Worm (Caenorhabditis elegans): ENCODE data around the gene srd-64.

The srd-64 gene

ce11 chrIII:1695006-1695405, at the start of gene srd-64:
TSS of gene srd-64 (minus strand) at chrIII:1695106.
- TF ChIP-seq nhr-12 (tag; optimal IDR thresholded peaks at IDR 0.05) (no peak), ceh-16 (tag; optimal IDR thresholded peaks at IDR 0.05) (no peak), egl-5 (tag; optimal IDR thresholded peaks at IDR 0.05) (no peak), fkh-10 (GFP tag; optimal IDR thresholded peaks at IDR 0.05) (no peak), tbx-2 (tag; optimal IDR thresholded peaks at IDR 0.05) (no peak)

ce11 chrIII:1744486-1744885, 49.6 kb upstream of the srd-64 start:
- no peak for TF ChIP-seq fkh-10 (GFP tag; optimal IDR thresholded peaks at IDR 0.05)
- TF ChIP-seq elt-2 (tag; optimal IDR thresholded peaks at IDR 0.05), result no peak
- TF ChIP-seq ceh-16 (tag; optimal IDR thresholded peaks at IDR 0.05), result no peak
- TF ChIP-seq skn-1 (tag; optimal IDR thresholded peaks at IDR 0.05), result no peak
- TF ChIP-seq R02D3.7 (tag; optimal IDR thresholded peaks at IDR 0.05), result no peak
- TF ChIP-seq hmg-11 (tag; optimal IDR thresholded peaks at IDR 0.05), result no peak
- TF ChIP-seq ZK546.5 (tag; optimal IDR thresholded peaks at IDR 0.05), result no peak

ce11 chrIII:1743488-1744020, 48.6 kb upstream of the srd-64 start:
- TF ChIP-seq daf-12 (tag; optimal IDR thresholded peaks at IDR 0.05) (no peak), ama-1 (optimal IDR thresholded peaks at IDR 0.05) (no peak), unc-39 (tag; optimal IDR thresholded peaks at IDR 0.05) (no peak), lin-15B (tag; optimal IDR thresholded peaks at IDR 0.05) (no peak), hmg-11 (tag; optimal IDR thresholded peaks at IDR 0.05) (no peak), nhr-25 (tag; optimal IDR thresholded peaks at IDR 0.05) (no peak)

- TF ChIP-seq nhr-11 (tag; optimal IDR thresholded peaks at IDR 0.05) (no peak), nhr-237 (tag; optimal IDR thresholded peaks at IDR 0.05) (no peak), ceh-9 (tag; optimal IDR thresholded peaks at IDR 0.05) (no peak), nhr-76 (tag; optimal IDR thresholded peaks at IDR 0.05) (no peak), fkh-2 (tag; optimal IDR thresholded peaks at IDR 0.05) (no peak)
Observed at ce11 chrIII:1743081-1743480, 48.2 kb upstream of the srd-64 start.

- TF ChIP-seq mml-1 (tag; optimal IDR thresholded peaks at IDR 0.05) (no peak), snpc-4 (tag; optimal IDR thresholded peaks at IDR 0.05) (no peak), nhr-67 (tag; optimal IDR thresholded peaks at IDR 0.05) (no peak), fkh-10 (GFP tag; optimal IDR thresholded peaks at IDR 0.05) (peak; percentile 37)
Observed at ce11 chrIII:1733412-1733811, 38.5 kb upstream of the srd-64 start.

ce11 chrIII:1733001-1733400, 38.1 kb upstream of the srd-64 start, which contains the start of gene ser-4:
TSS of gene ser-4 (minus strand) at chrIII:1733101.
- no peak for TF ChIP-seq elt-1 (tag; optimal IDR thresholded peaks at IDR 0.05)
- TF ChIP-seq mdl-1 (tag; optimal IDR thresholded peaks at IDR 0.05), result no peak
- no peak for TF ChIP-seq snpc-4 (tag; optimal IDR thresholded peaks at IDR 0.05)
- TF ChIP-seq nhr-43 (tag; optimal IDR thresholded peaks at IDR 0.05; ENCODE audit: poor library complexity, severe bottlenecking), result no peak
- TF ChIP-seq nhr-237 (tag; optimal IDR thresholded peaks at IDR 0.05), result no peak
- TF ChIP-seq lin-15B (tag; optimal IDR thresholded peaks at IDR 0.05), result no peak
- no peak for TF ChIP-seq pha-4 (tag; optimal IDR thresholded peaks at IDR 0.05)

- TF ChIP-seq unc-62 (GFP tag; optimal IDR thresholded peaks at IDR 0.05) (no peak), fkh-10 (GFP tag; optimal IDR thresholded peaks at IDR 0.05) (peak; percentile 54)
Observed at ce11 chrIII:1731850-1732249, 36.9 kb upstream of the srd-64 start.

- no peak for TF ChIP-seq fkh-10 (GFP tag; optimal IDR thresholded peaks at IDR 0.05)
- no peak for TF ChIP-seq zag-1 (tag; optimal IDR thresholded peaks at IDR 0.05)
- no peak for TF ChIP-seq lsy-12 (tag; optimal IDR thresholded peaks at IDR 0.05)
- no peak for TF ChIP-seq nhr-237 (tag; optimal IDR thresholded peaks at IDR 0.05)
Observed at ce11 chrIII:1718800-1719199, 23.9 kb upstream of the srd-64 start.
